Fruit fly (Drosophila melanogaster) whole organism, embryonic: ENCODE measurements around the gene CaMKII.

Experiments used
- Asciz ChIP-seq: fragments of 200-800 bp; sonication (Bioruptor generic); optimal IDR thresholded peaks from 2 replicates; lab custom pipeline; 2017; ENCODE audit warnings: missing biosample characterization, mild to moderate bottlenecking, missing genetic modification characterization, missing genetic modification reagents
- Atf3 ChIP-seq: fragments of 200-800 bp; sonication (Bioruptor generic); optimal IDR thresholded peaks from 3 replicates; lab custom pipeline; 2016; ENCODE audit warnings: missing biosample characterization, missing genetic modification characterization
- B-H2 ChIP-seq: fragments of 200-800 bp; sonication (Bioruptor generic); optimal IDR thresholded peaks from 2 replicates; lab custom pipeline; 2018; ENCODE audit warnings: missing biosample characterization, mild to moderate bottlenecking, missing genetic modification characterization
- CG10147 ChIP-seq: fragments of 200-800 bp; sonication (Bioruptor generic); optimal IDR thresholded peaks from 2 replicates; lab custom pipeline; 2019; ENCODE audit warnings: missing biosample characterization, mild to moderate bottlenecking, missing genetic modification characterization, moderate library complexity
- CG10321 ChIP-seq: fragments of 200-800 bp; sonication (Bioruptor generic); IDR thresholded peaks from 2 replicates; pipeline ENCODE4 v1.3.6; 2022; ENCODE audit warnings: missing biosample characterization, missing genetic modification characterization
- CG10543 ChIP-seq: fragments of 200-800 bp; sonication (Bioruptor generic); optimal IDR thresholded peaks from 3 replicates; lab custom pipeline; 2017; ENCODE audit warnings: missing biosample characterization, mild to moderate bottlenecking, missing genetic modification characterization, moderate library complexity
- CG11456 ChIP-seq: fragments of 200-800 bp; sonication (Bioruptor generic); IDR thresholded peaks from 3 replicates; pipeline ENCODE4 v1.3.6; 2022; ENCODE audit warnings: missing biosample characterization, missing genetic modification characterization
- CG14965 ChIP-seq: fragments of 200-800 bp; sonication (Bioruptor generic); optimal IDR thresholded peaks from 2 replicates; lab custom pipeline; 2016; ENCODE audit warnings: missing biosample characterization, missing genetic modification characterization, borderline replicate concordance
- CG15514 ChIP-seq: fragments of 200-800 bp; sonication (Bioruptor generic); optimal IDR thresholded peaks from 3 replicates; lab custom pipeline; 2017; ENCODE audit warnings: missing biosample characterization, missing genetic modification characterization, mild to moderate bottlenecking, moderate library complexity, missing genetic modification reagents
- CG16813 ChIP-seq: fragments of 200-800 bp; sonication (Bioruptor generic); IDR thresholded peaks from 3 replicates; pipeline ENCODE4 v1.3.6; 2022; ENCODE audit warnings: missing biosample characterization, missing genetic modification characterization; ENCODE audit not compliant: partially characterized antibody
- CG16863 ChIP-seq: fragments of 200-800 bp; sonication (Bioruptor generic); optimal IDR thresholded peaks from 3 replicates; lab custom pipeline; 2016; ENCODE audit warnings: missing biosample characterization, missing genetic modification characterization
- CG18599 ChIP-seq: fragments of 200-800 bp; sonication (Bioruptor generic); optimal IDR thresholded peaks from 3 replicates; lab custom pipeline; 2017; ENCODE audit warnings: missing biosample characterization, missing genetic modification characterization, mild to moderate bottlenecking, moderate library complexity, missing genetic modification reagents
- CG33557 ChIP-seq: fragments of 200-800 bp; sonication (Bioruptor generic); optimal IDR thresholded peaks from 2 replicates; lab custom pipeline; 2019; ENCODE audit warnings: missing biosample characterization, mild to moderate bottlenecking, missing genetic modification characterization, moderate library complexity
- CG4854 ChIP-seq: fragments of 200-800 bp; sonication (Bioruptor generic); optimal IDR thresholded peaks from 2 replicates; lab custom pipeline; 2016; ENCODE audit warnings: missing biosample characterization, missing genetic modification characterization, inconsistent platforms
- CG8359 ChIP-seq: fragments of 200-800 bp; sonication (Bioruptor generic); optimal IDR thresholded peaks from 2 replicates; lab custom pipeline; 2017; ENCODE audit warnings: missing biosample characterization, mild to moderate bottlenecking, missing genetic modification characterization, borderline replicate concordance
- CG8478 ChIP-seq: fragments of >200 bp; optimal IDR thresholded peaks from 2 replicates; lab custom pipeline; 2018
- CG9876 ChIP-seq: fragments of 200-800 bp; sonication (Bioruptor generic); optimal IDR thresholded peaks from 2 replicates; lab custom pipeline; 2016; ENCODE audit warnings: missing biosample characterization, missing genetic modification characterization
- Elba2 ChIP-seq: fragments of 200-800 bp; sonication (Bioruptor generic); optimal IDR thresholded peaks from 3 replicates; lab custom pipeline; 2016; ENCODE audit warnings: missing biosample characterization, missing genetic modification characterization
- Gsc ChIP-seq: fragments of 200-800 bp; sonication (Bioruptor generic); IDR thresholded peaks from 2 replicates; pipeline ENCODE4 v1.3.6; 2022; ENCODE audit warnings: missing biosample characterization, missing genetic modification characterization
- HLH54F ChIP-seq: fragments of 200-800 bp; sonication (Bioruptor generic); optimal IDR thresholded peaks from 3 replicates; lab custom pipeline; 2016; ENCODE audit warnings: missing biosample characterization, missing genetic modification characterization
- Lim3 ChIP-seq: fragments of 200-800 bp; sonication (Bioruptor generic); IDR thresholded peaks from 2 replicates; pipeline ENCODE4 v1.3.6; 2022; ENCODE audit warnings: missing biosample characterization, missing genetic modification characterization
- MESR4 ChIP-seq: fragments of 200-800 bp; sonication (Bioruptor generic); optimal IDR thresholded peaks from 2 replicates; lab custom pipeline; 2018; ENCODE audit warnings: missing biosample characterization, mild to moderate bottlenecking, missing genetic modification characterization, moderate library complexity
- Meics ChIP-seq: fragments of 200-800 bp; sonication (Bioruptor generic); optimal IDR thresholded peaks from 2 replicates; lab custom pipeline; 2017; ENCODE audit warnings: missing biosample characterization, mild to moderate bottlenecking, missing genetic modification characterization
- Nf-YA ChIP-seq: fragments of 200-800 bp; sonication (Bioruptor generic); IDR thresholded peaks from 2 replicates; pipeline ENCODE4 v1.3.6; 2022; ENCODE audit warnings: missing biosample characterization, missing genetic modification characterization
- Stat92E ChIP-seq, 3 experiments: fragments of >200 bp in 2 of 3; fragments of 200-800 bp in 1 of 3; sonication (Bioruptor generic) in 1 of 3; optimal IDR thresholded peaks; 2 replicates each; lab custom pipeline; 2017 to 2019; ENCODE audit warnings: missing biosample characterization in 3 of 3, missing genetic modification characterization in 3 of 3, mild to moderate bottlenecking in 1 of 3, moderate library complexity in 1 of 3
- Xbp1 ChIP-seq: fragments of 200-800 bp; sonication (Bioruptor generic); optimal IDR thresholded peaks from 3 replicates; lab custom pipeline; 2016; ENCODE audit warnings: missing biosample characterization, mild to moderate bottlenecking, missing genetic modification characterization
- corto ChIP-seq: fragments of 200-800 bp; sonication (Bioruptor generic); optimal IDR thresholded peaks from 2 replicates; lab custom pipeline; 2016; ENCODE audit warnings: missing biosample characterization, mild to moderate bottlenecking, missing genetic modification characterization, moderate library complexity
- dati ChIP-seq: fragments of 200-800 bp; sonication (Bioruptor generic); IDR thresholded peaks from 2 replicates; pipeline ENCODE4 v1.3.6; 2022; ENCODE audit warnings: missing biosample characterization, missing genetic modification characterization
- dimm ChIP-seq: fragments of 200-800 bp; sonication (Bioruptor generic); IDR thresholded peaks from 2 replicates; pipeline ENCODE4 v1.3.6; 2022; ENCODE audit warnings: missing biosample characterization, missing genetic modification characterization
- ewg ChIP-seq: fragments of 200-800 bp; sonication (Bioruptor generic); optimal IDR thresholded peaks from 3 replicates; lab custom pipeline; 2017; ENCODE audit warnings: mild to moderate bottlenecking, missing biosample characterization, missing genetic modification reagents, missing genetic modification characterization
- fd96Cb ChIP-seq: fragments of 200-800 bp; sonication (Bioruptor generic); optimal IDR thresholded peaks from 2 replicates; lab custom pipeline; 2018; ENCODE audit warnings: missing biosample characterization, mild to moderate bottlenecking, missing genetic modification characterization, moderate library complexity
- gcm ChIP-seq: fragments of 200-800 bp; sonication (Bioruptor generic); optimal IDR thresholded peaks from 2 replicates; lab custom pipeline; 2019; ENCODE audit warnings: missing biosample characterization, mild to moderate bottlenecking, missing genetic modification characterization, moderate library complexity
- gro ChIP-seq: fragments of 200-800 bp; sonication (Bioruptor generic); optimal IDR thresholded peaks from 2 replicates; lab custom pipeline; 2016; ENCODE audit warnings: missing biosample characterization, missing genetic modification characterization
- gsb ChIP-seq: fragments of 200-800 bp; sonication (Bioruptor generic); IDR thresholded peaks from 2 replicates; pipeline ENCODE4 v1.3.6; 2022; ENCODE audit warnings: missing biosample characterization, missing genetic modification characterization
- gt ChIP-seq: fragments of 200-800 bp; sonication (Bioruptor generic); IDR thresholded peaks from 2 replicates; pipeline ENCODE4 v1.3.6; 2022; ENCODE audit warnings: missing biosample characterization, missing genetic modification characterization
- hb ChIP-seq: fragments of 200-800 bp; sonication (Bioruptor generic); IDR thresholded peaks from 3 replicates; pipeline ENCODE4 v1.3.6; 2022; ENCODE audit warnings: missing biosample characterization, missing genetic modification characterization; ENCODE audit not compliant: partially characterized antibody
- ind ChIP-seq: fragments of 200-800 bp; sonication (Bioruptor generic); optimal IDR thresholded peaks from 3 replicates; lab custom pipeline; 2016; ENCODE audit warnings: missing biosample characterization, missing genetic modification characterization
- jigr1 ChIP-seq: fragments of 200-800 bp; sonication (Bioruptor generic); IDR thresholded peaks from 3 replicates; pipeline ENCODE4 v1.3.6; 2022; ENCODE audit warnings: missing biosample characterization, missing genetic modification characterization
- jumu ChIP-seq: fragments of 200-800 bp; sonication (Bioruptor generic); optimal IDR thresholded peaks from 3 replicates; lab custom pipeline; 2016; ENCODE audit warnings: missing biosample characterization, missing genetic modification characterization
- lab ChIP-seq: fragments of 200-800 bp; sonication (Bioruptor generic); optimal IDR thresholded peaks from 3 replicates; lab custom pipeline; 2017; ENCODE audit warnings: missing biosample characterization, missing genetic modification characterization, mild to moderate bottlenecking, moderate library complexity, missing genetic modification reagents
- lbe ChIP-seq: fragments of 200-800 bp; sonication (Bioruptor generic); optimal IDR thresholded peaks from 2 replicates; lab custom pipeline; 2016; ENCODE audit warnings: missing biosample characterization, mild to moderate bottlenecking, missing genetic modification characterization
- nom ChIP-seq: fragments of 200-800 bp; sonication (Bioruptor generic); optimal IDR thresholded peaks from 2 replicates; lab custom pipeline; 2017; ENCODE audit warnings: missing biosample characterization, missing genetic modification characterization, mild to moderate bottlenecking, moderate library complexity, missing genetic modification reagents
- pan ChIP-seq, 4 experiments: fragments of >200 bp in 3 of 4; fragments of 200-800 bp in 1 of 4; sonication (Bioruptor generic) in 1 of 4; optimal IDR thresholded peaks in 3 of 4; IDR thresholded peaks in 1 of 4; 2 replicates each; pipeline versions ENCODE4 v1.3.6 to Lab custom; 2017 to 2022; ENCODE audit warnings: missing biosample characterization in 2 of 4, missing genetic modification characterization in 2 of 4, mixed read lengths in 1 of 4
- pho ChIP-seq: fragments of 200-800 bp; sonication (Bioruptor generic); optimal IDR thresholded peaks from 2 replicates; lab custom pipeline; 2016; ENCODE audit warnings: missing biosample characterization, missing genetic modification characterization
- sens ChIP-seq: fragments of 200-800 bp; sonication (Bioruptor generic); peaks from one replicate; lab custom pipeline; 2016; ENCODE audit warnings: missing biosample characterization, missing genetic modification characterization
- stc ChIP-seq: fragments of 200-800 bp; sonication (Bioruptor generic); IDR thresholded peaks from 2 replicates; pipeline ENCODE4 v1.3.6; 2022; ENCODE audit warnings: missing biosample characterization, missing genetic modification characterization
- tll ChIP-seq, 2 experiments: fragments of 200-800 bp in 1 of 2; fragments of >200 bp in 1 of 2; sonication (Bioruptor generic) in 1 of 2; optimal IDR thresholded peaks; 2 replicates each; lab custom pipeline; 2017 to 2019; ENCODE audit warnings: missing biosample characterization in 2 of 2, missing genetic modification characterization in 2 of 2, mild to moderate bottlenecking in 1 of 2, moderate library complexity in 1 of 2
- usp ChIP-seq: fragments of >200 bp; optimal IDR thresholded peaks from 2 replicates; lab custom pipeline; 2017; ENCODE audit warnings: missing biosample characterization, missing genetic modification characterization
- z ChIP-seq: fragments of 200-800 bp; sonication (Bioruptor generic); IDR thresholded peaks from 3 replicates; pipeline ENCODE4 v1.3.6; 2022; ENCODE audit warnings: missing biosample characterization, missing genetic modification characterization
- zf30C ChIP-seq: fragments of 200-800 bp; sonication (Bioruptor generic); optimal IDR thresholded peaks from 3 replicates; lab custom pipeline; 2018; ENCODE audit warnings: missing biosample characterization, mild to moderate bottlenecking, missing genetic modification characterization

Gene CaMKII

DNA sequence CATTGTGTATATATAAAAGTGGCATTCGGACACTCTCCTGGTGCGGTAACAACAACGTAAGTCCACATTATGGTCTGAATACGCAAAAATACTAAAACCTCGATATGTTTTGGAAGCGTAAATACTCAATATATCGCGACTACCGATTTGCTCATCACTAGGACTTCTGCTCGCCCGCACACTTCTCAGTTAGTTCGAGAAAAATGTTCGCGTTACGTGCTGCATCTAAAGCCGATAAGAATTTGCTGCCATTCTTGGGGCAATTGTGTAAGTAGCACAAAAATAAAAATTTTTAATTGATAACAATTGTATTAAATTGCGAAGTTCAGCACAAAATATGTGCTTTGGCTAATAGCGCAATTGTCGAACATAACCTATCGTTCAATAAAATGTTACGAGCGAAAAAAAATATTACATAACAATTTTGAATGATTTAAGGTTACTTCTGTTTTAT lies 21.8 kb downstream of the CaMKII start, which contains the start of gene CG11076 (continued):
- TF ChIP-seq gcm, result no peak
- TF ChIP-seq CG10147, result peak; percentile 42
- no peak for TF ChIP-seq CG15514 (GFP tag; lab: Kevin White, UChicago)
- TF ChIP-seq B-H2 (GFP tag; lab: Kevin White, UChicago), result peak; percentile 6
- TF ChIP-seq Gsc (GFP tag; lab: Robert Waterston, UW), result no peak
- TF ChIP-seq Elba2 (GFP tag; lab: Kevin White, UChicago), result no peak
- no peak for TF ChIP-seq CG11456 (GFP tag; lab: Robert Waterston, UW)
- peak; percentile 72 for TF ChIP-seq nom (GFP tag; lab: Kevin White, UChicago)
- no peak for TF ChIP-seq CG8478
- no peak for TF ChIP-seq dimm
- TF ChIP-seq ind (GFP tag; lab: Kevin White, UChicago), result no peak
- TF ChIP-seq jumu (GFP tag; lab: Kevin White, UChicago), result no peak
- TF ChIP-seq gt (GFP tag; lab: Robert Waterston, UW), result no peak
- TF ChIP-seq Lim3, result no peak
- TF ChIP-seq Asciz (GFP tag; lab: Kevin White, UChicago), result no peak
- TF ChIP-seq CG33557, result no peak
- TF ChIP-seq CG18599, result no peak
- no peak for TF ChIP-seq pan (optimal IDR thresholded peaks at IDR 0.05; lab: Kevin White, UChicago)
- no peak for TF ChIP-seq pan (GFP tag; optimal IDR thresholded peaks at IDR 0.05 in 1 of 2, IDR thresholded peaks at IDR 0.05 in 1 of 2)
- TF ChIP-seq sens (GFP tag; lab: Kevin White, UChicago), result peak; percentile 90
- TF ChIP-seq usp, result no peak
- no peak for TF ChIP-seq CG10543 (GFP tag; lab: Kevin White, UChicago)
- TF ChIP-seq Nf-YA (GFP tag; lab: Robert Waterston, UW), result no peak
- peak; percentile 52 for TF ChIP-seq lbe
- no peak for TF ChIP-seq CG9876
- no peak for TF ChIP-seq dati (GFP tag; lab: Robert Waterston, UW)
- TF ChIP-seq tll (GFP tag; optimal IDR thresholded peaks at IDR 0.05; lab: Kevin White, UChicago), result no peak
- TF ChIP-seq CG8359 (GFP tag; lab: Kevin White, UChicago), result no peak
- TF ChIP-seq CG14965 (GFP tag; lab: Kevin White, UChicago), result no peak
- TF ChIP-seq gsb, result no peak
- peak; percentile 34 for TF ChIP-seq Xbp1 (GFP tag; lab: Kevin White, UChicago)
- TF ChIP-seq MESR4, result peak; percentile 98
- TF ChIP-seq ewg (GFP tag; lab: Kevin White, UChicago), result no peak
- TF ChIP-seq hb (GFP tag; lab: Robert Waterston, UW), result no peak
- TF ChIP-seq zf30C (GFP tag; lab: Kevin White, UChicago), result no peak
- no peak for TF ChIP-seq stc (GFP tag; lab: Robert Waterston, UW)
- peak in 1 of 3 experiments; percentile 61 for TF ChIP-seq Stat92E (GFP tag; optimal IDR thresholded peaks at IDR 0.05; lab: Kevin White, UChicago)
- TF ChIP-seq CG10321 (GFP tag; lab: Robert Waterston, UW), result no peak
- no peak for TF ChIP-seq CG16863 (GFP tag; lab: Kevin White, UChicago)
- TF ChIP-seq HLH54F (GFP tag; lab: Kevin White, UChicago), result no peak
- TF ChIP-seq CG16813 (GFP tag; lab: Robert Waterston, UW), result peak; percentile 78; the same call in 2 of the 3 replicates
- no peak for TF ChIP-seq lab (GFP tag; lab: Kevin White, UChicago)
- no peak for TF ChIP-seq fd96Cb (tag; lab: Kevin White, UChicago)
- no peak for TF ChIP-seq pho (GFP tag; lab: Kevin White, UChicago)
- TF ChIP-seq gro (GFP tag; lab: Kevin White, UChicago), result peak; percentile 18
- TF ChIP-seq CG4854 (GFP tag; lab: Kevin White, UChicago), result peak; percentile 28
- no peak for TF ChIP-seq Atf3
- TF ChIP-seq corto (GFP tag; lab: Kevin White, UChicago), result no peak
- no peak for TF ChIP-seq z (GFP tag; lab: Robert Waterston, UW)
- TF ChIP-seq jigr1 (GFP tag; lab: Robert Waterston, UW), result no peak
- no peak for TF ChIP-seq Meics (GFP tag; lab: Kevin White, UChicago)
